Worm (Caenorhabditis elegans): ENCODE results near the gene C44H4.8.

The C44H4.8 gene

ce11 chrX:14566047-14566446, 28.9 kb upstream of the C44H4.8 start:
- no peak for TF ChIP-seq dao-5 (tag; optimal IDR thresholded peaks at IDR 0.05)
- no peak for TF ChIP-seq W03F9.2 (tag; optimal IDR thresholded peaks at IDR 0.05)
- no peak for TF ChIP-seq him-1 (tag; optimal IDR thresholded peaks at IDR 0.05)

ce11 chrX:14568258-14568763, 26.6 kb upstream of the C44H4.8 start:
- TF ChIP-seq dao-5 (tag; optimal IDR thresholded peaks at IDR 0.05) (no peak), W03F9.2 (tag; optimal IDR thresholded peaks at IDR 0.05) (no peak)

- TF ChIP-seq W03F9.2 (tag; optimal IDR thresholded peaks at IDR 0.05) (no peak), dao-5 (tag; optimal IDR thresholded peaks at IDR 0.05) (no peak), him-1 (tag; optimal IDR thresholded peaks at IDR 0.05) (no peak)
Observed at ce11 chrX:14571277-14571676, 23.6 kb upstream of the C44H4.8 start.

ce11 chrX:14572419-14572818, 22.5 kb upstream of the C44H4.8 start, which contains the start of gene lron-1:
Gene lron-1, plus strand, starts transcription at chrX:14572719.
- TF ChIP-seq W03F9.2 (tag; optimal IDR thresholded peaks at IDR 0.05) (no peak), dao-5 (tag; optimal IDR thresholded peaks at IDR 0.05) (no peak), him-1 (tag; optimal IDR thresholded peaks at IDR 0.05) (no peak)

ce11 chrX:14575920-14576319, 19.0 kb upstream of the C44H4.8 start:
- no peak for TF ChIP-seq dao-5 (tag; optimal IDR thresholded peaks at IDR 0.05)
- no peak for TF ChIP-seq him-1 (tag; optimal IDR thresholded peaks at IDR 0.05)
- TF ChIP-seq W03F9.2 (tag; optimal IDR thresholded peaks at IDR 0.05): no peak

ce11 chrX:14577579-14578127, 17.3 kb upstream of the C44H4.8 start, which contains the start of gene let-4:
Gene let-4, plus strand, starts transcription at chrX:14577935.
- TF ChIP-seq dao-5 (tag; optimal IDR thresholded peaks at IDR 0.05) (no peak), him-1 (tag; optimal IDR thresholded peaks at IDR 0.05) (no peak), W03F9.2 (tag; optimal IDR thresholded peaks at IDR 0.05) (no peak)

ce11 chrX:14580853-14581252, 14.1 kb upstream of the C44H4.8 start:
- TF ChIP-seq him-1 (tag; optimal IDR thresholded peaks at IDR 0.05) (no peak), dao-5 (tag; optimal IDR thresholded peaks at IDR 0.05) (no peak), W03F9.2 (tag; optimal IDR thresholded peaks at IDR 0.05) (no peak)

ce11 chrX:14581429-14581828, 13.5 kb upstream of the C44H4.8 start, which contains the start of gene sym-1:
Gene sym-1, plus strand, starts transcription at chrX:14581622.
- no peak for TF ChIP-seq him-1 (tag; optimal IDR thresholded peaks at IDR 0.05)
- no peak for TF ChIP-seq W03F9.2 (tag; optimal IDR thresholded peaks at IDR 0.05)
- no peak for TF ChIP-seq dao-5 (tag; optimal IDR thresholded peaks at IDR 0.05)

ce11 chrX:14584335-14584734, 10.6 kb upstream of the C44H4.8 start:
- TF ChIP-seq W03F9.2 (tag; optimal IDR thresholded peaks at IDR 0.05): no peak
- TF ChIP-seq dao-5 (tag; optimal IDR thresholded peaks at IDR 0.05): no peak
- no peak for TF ChIP-seq him-1 (tag; optimal IDR thresholded peaks at IDR 0.05)

- TF ChIP-seq W03F9.2 (tag; optimal IDR thresholded peaks at IDR 0.05): no peak
- TF ChIP-seq dao-5 (tag; optimal IDR thresholded peaks at IDR 0.05): no peak
- no peak for TF ChIP-seq him-1 (tag; optimal IDR thresholded peaks at IDR 0.05)
Observed at ce11 chrX:14589051-14589736, 5.7 kb upstream of the C44H4.8 start, which contains the start of the genes C44H4.4 and tap-1. Gene C44H4.4, minus strand, starts transcription at chrX:14589101. Gene tap-1, plus strand, starts transcription at chrX:14589624.

ce11 chrX:14593206-14593605, 1.7 kb upstream of the C44H4.8 start:
- TF ChIP-seq him-1 (tag; optimal IDR thresholded peaks at IDR 0.05) (no peak), W03F9.2 (tag; optimal IDR thresholded peaks at IDR 0.05) (no peak), dao-5 (tag; optimal IDR thresholded peaks at IDR 0.05) (no peak)

ce11 chrX:14599245-14599644, 4.3 kb downstream of the C44H4.8 start, which contains the start of gene C44H4.6:
Gene C44H4.6, minus strand, starts transcription at chrX:14599345.
- no peak for TF ChIP-seq W03F9.2 (tag; optimal IDR thresholded peaks at IDR 0.05)
- TF ChIP-seq him-1 (tag; optimal IDR thresholded peaks at IDR 0.05): no peak
- no peak for TF ChIP-seq dao-5 (tag; optimal IDR thresholded peaks at IDR 0.05)

ce11 chrX:14602676-14603075, 7.8 kb downstream of the C44H4.8 start, which contains the start of gene eor-2:
Gene eor-2, plus strand, starts transcription at chrX:14603017.
- TF ChIP-seq him-1 (tag; optimal IDR thresholded peaks at IDR 0.05) (peak; percentile 23), dao-5 (tag; optimal IDR thresholded peaks at IDR 0.05) (no peak)

- TF ChIP-seq W03F9.2 (tag; optimal IDR thresholded peaks at IDR 0.05) (no peak), him-1 (tag; optimal IDR thresholded peaks at IDR 0.05) (no peak), dao-5 (tag; optimal IDR thresholded peaks at IDR 0.05) (no peak)
Observed at ce11 chrX:14607770-14608169, 12.8 kb downstream of the C44H4.8 start.
